Worm (Caenorhabditis elegans) whole organism, late embryonic: ENCODE results near the gene fip-4.

Source experiments
- ceh-14 ChIP-seq: sonication (generic microtip); optimal IDR thresholded peaks from 2 replicates; lab custom pipeline; 2016; ENCODE audit warnings: missing genotype, missing genetic modification characterization, missing compliant biosample characterization
- ceh-34 ChIP-seq: sonication (generic microtip); optimal IDR thresholded peaks from 2 replicates; lab custom pipeline; 2016; ENCODE audit warnings: mild to moderate bottlenecking, missing genetic modification characterization, missing compliant biosample characterization

ce11 chrV:8623754-8624153 is 12.7 kb upstream of the fip-4 start, which contains the start of gene F41E6.17:
- TF ChIP-seq ceh-14 (tag; lab: Kevin White, UChicago) (no peak), ceh-34 (tag; lab: Kevin White, UChicago) (no peak)
